Worm (Caenorhabditis elegans) whole organism, young adult: ENCODE measurements around the gene W06D11.3.

Source experiments
- B0019.2 ChIP-seq: fragments of 200-800 bp; sonication (Bioruptor generic); conservative IDR thresholded peaks from 2 replicates; pipeline ENCODE4 v1.3.6; 2022; ENCODE audit warnings: missing genetic modification reagents, missing genetic modification characterization, missing compliant biosample characterization
- B0035.1 ChIP-seq: sonication (generic microtip); optimal IDR thresholded peaks from 2 replicates; lab custom pipeline; 2016; ENCODE audit warnings: missing genetic modification characterization, mild to moderate bottlenecking, missing compliant biosample characterization, missing genotype, missing genetic modification reagents
- C06A6.2 ChIP-seq: fragments of 200-800 bp; sonication (Bioruptor generic); conservative IDR thresholded peaks from 2 replicates; pipeline ENCODE4 v1.3.6; 2022; ENCODE audit warnings: missing genetic modification characterization, missing compliant biosample characterization
- C17E4.6 ChIP-seq: fragments of 200-800 bp; sonication (Bioruptor generic); IDR thresholded peaks from 2 replicates; pipeline ENCODE4 v1.3.6; 2022; ENCODE audit warnings: missing genetic modification reagents, missing genetic modification characterization, missing compliant biosample characterization
- F55B11.4 ChIP-seq: sonication (generic microtip); optimal IDR thresholded peaks from 2 replicates; lab custom pipeline; 2016; ENCODE audit warnings: missing compliant biosample characterization, missing genetic modification characterization, borderline replicate concordance; ENCODE audit not compliant: insufficient read depth
- K11D2.4 ChIP-seq: fragments of 200-800 bp; sonication (Bioruptor generic); IDR thresholded peaks from 2 replicates; pipeline ENCODE4 v1.3.6; 2022; ENCODE audit warnings: missing genetic modification reagents, missing genetic modification characterization, missing compliant biosample characterization
- K12H6.12 ChIP-seq: fragments of 200-800 bp; sonication (Bioruptor generic); optimal IDR thresholded peaks from 2 replicates; lab custom pipeline; 2018; ENCODE audit warnings: mild to moderate bottlenecking, missing genetic modification characterization, missing compliant biosample characterization
- Y53F4B.3 ChIP-seq: fragments of 200-800 bp; sonication (Bioruptor generic); IDR thresholded peaks from 2 replicates; pipeline ENCODE4 v1.3.6; 2022; ENCODE audit warnings: missing genetic modification reagents, missing genetic modification characterization, missing compliant biosample characterization
- Y53G8AR.9 ChIP-seq: fragments of 200-800 bp; sonication (Bioruptor generic); conservative IDR thresholded peaks from 2 replicates; pipeline ENCODE4 v1.3.6; 2022; ENCODE audit warnings: missing genetic modification reagents, missing genetic modification characterization, missing compliant biosample characterization
- Y67H2A.10 ChIP-seq: fragments of 200-800 bp; sonication (Bioruptor generic); conservative IDR thresholded peaks from 2 replicates; pipeline ENCODE4 v1.3.6; 2022; ENCODE audit warnings: missing genetic modification reagents, missing genetic modification characterization, missing compliant biosample characterization
- ZK185.1 ChIP-seq: sonication (generic microtip); optimal IDR thresholded peaks from 2 replicates; lab custom pipeline; 2016; ENCODE audit warnings: mild to moderate bottlenecking, missing genetic modification characterization, missing compliant biosample characterization; ENCODE audit not compliant: poor library complexity, severe bottlenecking
- aptf-3 ChIP-seq: fragments of 200-800 bp; sonication (Bioruptor generic); IDR thresholded peaks from 2 replicates; pipeline ENCODE4 v1.3.6; 2022; ENCODE audit warnings: missing genetic modification characterization, missing compliant biosample characterization
- athp-1 ChIP-seq: sonication (generic microtip); optimal IDR thresholded peaks from 2 replicates; lab custom pipeline; 2017; ENCODE audit warnings: mild to moderate bottlenecking, missing genetic modification characterization, missing compliant biosample characterization
- attf-5 ChIP-seq: fragments of 200-800 bp; sonication (Bioruptor generic); optimal IDR thresholded peaks from 2 replicates; lab custom pipeline; 2018; ENCODE audit warnings: mild to moderate bottlenecking, missing genetic modification characterization, missing compliant biosample characterization
- attf-6 ChIP-seq: fragments of 200-800 bp; sonication (Bioruptor generic); IDR thresholded peaks from 2 replicates; pipeline ENCODE4 v1.3.6; 2022; ENCODE audit warnings: missing genetic modification reagents, missing genetic modification characterization, missing compliant biosample characterization
- bed-1 ChIP-seq: fragments of 200-800 bp; sonication (Bioruptor generic); IDR thresholded peaks from 2 replicates; pipeline ENCODE4 v1.3.6; 2022; ENCODE audit warnings: missing genetic modification reagents, missing genetic modification characterization, missing compliant biosample characterization
- cebp-1 ChIP-seq, 2 experiments: fragments of 200-800 bp in 1 of 2; sonication (Bioruptor generic) in 1 of 2; sonication (generic microtip) in 1 of 2; IDR thresholded peaks in 1 of 2; optimal IDR thresholded peaks in 1 of 2; 2 replicates each; pipeline versions ENCODE4 v1.3.6 to Lab custom; 2017 to 2022; ENCODE audit warnings: missing compliant biosample characterization in 2 of 2, missing genetic modification characterization in 2 of 2, mild to moderate bottlenecking in 1 of 2, missing genetic modification reagents in 1 of 2, moderate library complexity in 1 of 2
- cebp-2 ChIP-seq: fragments of 200-800 bp; sonication (Bioruptor generic); IDR thresholded peaks from 2 replicates; pipeline ENCODE4 v1.3.6; 2022; ENCODE audit warnings: missing genetic modification characterization, missing compliant biosample characterization
- ceh-27 ChIP-seq: fragments of 200-800 bp; sonication (Bioruptor generic); optimal IDR thresholded peaks from 2 replicates; lab custom pipeline; 2018; ENCODE audit warnings: mild to moderate bottlenecking, missing genetic modification characterization, moderate library complexity, missing compliant biosample characterization
- ceh-79 ChIP-seq: sonication (generic microtip); optimal IDR thresholded peaks from 2 replicates; lab custom pipeline; 2017; ENCODE audit warnings: mild to moderate bottlenecking, missing genetic modification characterization, missing compliant biosample characterization
- dpl-1 ChIP-seq: fragments of 150-350 bp; optimal IDR thresholded peaks from 2 replicates; lab custom pipeline; 2014; ENCODE audit warnings: missing biosample characterization, missing genetic modification reagents, missing genetic modification characterization
- hmg-1.2 ChIP-seq: fragments of 200-800 bp; sonication (Bioruptor generic); IDR thresholded peaks from 2 replicates; pipeline ENCODE4 v1.3.6; 2022; ENCODE audit warnings: missing genetic modification reagents, missing genetic modification characterization, missing compliant biosample characterization
- hrde-1 ChIP-seq: sonication (generic microtip); optimal IDR thresholded peaks from 2 replicates; lab custom pipeline; 2016; ENCODE audit warnings: missing genetic modification characterization, mild to moderate bottlenecking, missing compliant biosample characterization, moderate library complexity, missing genotype, missing genetic modification reagents, borderline replicate concordance
- let-526 ChIP-seq: fragments of 200-800 bp; sonication (Bioruptor generic); IDR thresholded peaks from 2 replicates; pipeline ENCODE4 v1.3.6; 2022; ENCODE audit warnings: missing genetic modification reagents, missing genetic modification characterization, missing compliant biosample characterization
- lin-54 ChIP-seq: fragments of 200-800 bp; sonication (Bioruptor generic); optimal IDR thresholded peaks from 2 replicates; lab custom pipeline; 2018; ENCODE audit warnings: mild to moderate bottlenecking, missing genetic modification characterization, missing compliant biosample characterization
- lsl-1 ChIP-seq: fragments of 200-800 bp; sonication (Bioruptor generic); optimal IDR thresholded peaks from 2 replicates; lab custom pipeline; 2018; ENCODE audit warnings: mild to moderate bottlenecking, missing genetic modification characterization, moderate library complexity, missing compliant biosample characterization
- madf-3 ChIP-seq: fragments of 200-800 bp; sonication (Bioruptor generic); IDR thresholded peaks from 2 replicates; pipeline ENCODE4 v1.3.6; 2022; ENCODE audit warnings: missing genetic modification reagents, missing genetic modification characterization, missing compliant biosample characterization
- madf-6 ChIP-seq: fragments of 200-800 bp; sonication (Bioruptor generic); IDR thresholded peaks from 2 replicates; pipeline ENCODE4 v1.3.6; 2022; ENCODE audit warnings: missing genetic modification reagents, missing genetic modification characterization, missing compliant biosample characterization
- mcd-1 ChIP-seq: fragments of 200-800 bp; sonication (Bioruptor generic); IDR thresholded peaks from 2 replicates; pipeline ENCODE4 v1.3.6; 2022; ENCODE audit warnings: missing genetic modification reagents, missing genetic modification characterization, missing compliant biosample characterization
- mel-28 ChIP-seq: sonication (generic microtip); optimal IDR thresholded peaks from 2 replicates; lab custom pipeline; 2016; ENCODE audit warnings: borderline replicate concordance, mild to moderate bottlenecking, missing genetic modification characterization, missing compliant biosample characterization
- pbrm-1 ChIP-seq: fragments of 200-800 bp; sonication (Bioruptor generic); IDR thresholded peaks from 2 replicates; pipeline ENCODE4 v1.3.6; 2022; ENCODE audit warnings: missing genetic modification reagents, missing genetic modification characterization, missing compliant biosample characterization
- pha-4 ChIP-seq: fragments of 150-350 bp; sonication (generic microtip); optimal IDR thresholded peaks from 2 replicates; lab custom pipeline; 2014; ENCODE audit warnings: missing biosample characterization, missing genetic modification reagents, missing genetic modification characterization
- rcor-1 ChIP-seq: fragments of 200-800 bp; sonication (Bioruptor generic); IDR thresholded peaks from 2 replicates; pipeline ENCODE4 v1.3.6; 2022; ENCODE audit warnings: missing genetic modification reagents, missing genetic modification characterization, missing compliant biosample characterization
- rec-8 ChIP-seq, 2 experiments: sonication (generic microtip); optimal IDR thresholded peaks; 2 replicates each; lab custom pipeline; 2016; ENCODE audit warnings: mild to moderate bottlenecking in 2 of 2, missing genetic modification characterization in 2 of 2, missing genetic modification reagents in 2 of 2, missing genotype in 2 of 2, missing biosample characterization in 1 of 2, missing compliant biosample characterization in 1 of 2, moderate library complexity in 1 of 2
- somi-1 ChIP-seq: fragments of 200-800 bp; sonication (Bioruptor generic); optimal IDR thresholded peaks from 2 replicates; lab custom pipeline; 2018; ENCODE audit warnings: mild to moderate bottlenecking, missing genetic modification characterization, missing compliant biosample characterization
- tbp1 ChIP-seq: fragments of 200-800 bp; sonication (Bioruptor generic); optimal IDR thresholded peaks from 2 replicates; lab custom pipeline; 2018; ENCODE audit warnings: mild to moderate bottlenecking, missing genetic modification characterization, missing compliant biosample characterization
- zfh-2 ChIP-seq: fragments of 200-800 bp; sonication (Bioruptor generic); conservative IDR thresholded peaks from 2 replicates; pipeline ENCODE4 v1.3.6; 2022; ENCODE audit warnings: missing genetic modification reagents, missing genetic modification characterization, missing compliant biosample characterization
- ztf-25 ChIP-seq: fragments of 200-800 bp; sonication (Bioruptor generic); IDR thresholded peaks from 2 replicates; pipeline ENCODE4 v1.3.6; 2022; ENCODE audit warnings: missing genetic modification reagents, missing genetic modification characterization, missing compliant biosample characterization
- ztf-26 ChIP-seq: sonication (generic microtip); optimal IDR thresholded peaks from 2 replicates; lab custom pipeline; 2017; ENCODE audit warnings: missing genetic modification characterization, missing compliant biosample characterization

Gene W06D11.3

ce11 chrX:12270841-12271240, 27.6 kb upstream of the W06D11.3 start, which contains the start of gene otpl-8 (continued):
- TF ChIP-seq K12H6.12 (tag; lab: Kevin White, UChicago) (no peak), F55B11.4 (no peak), Y67H2A.10 (no peak), ztf-25 (GFP tag; lab: Robert Waterston, UW) (no peak), let-526 (GFP tag; lab: Robert Waterston, UW) (no peak)

ce11 chrX:12273870-12274269, 24.6 kb upstream of the W06D11.3 start, which contains the start of gene H19J13.2:
Gene H19J13.2, minus strand, starts transcription at chrX:12273970.
- TF ChIP-seq ZK185.1 (no peak), aptf-3 (GFP tag; lab: Robert Waterston, UW) (no peak), attf-5 (GFP tag; lab: Kevin White, UChicago) (no peak), lsl-1 (GFP tag; lab: Kevin White, UChicago) (no peak), C06A6.2 (GFP tag; lab: Robert Waterston, UW) (no peak), zfh-2 (GFP tag; lab: Robert Waterston, UW) (no peak), cebp-2 (GFP tag; lab: Robert Waterston, UW) (no peak), B0019.2 (no peak), mcd-1 (GFP tag; lab: Robert Waterston, UW) (no peak), attf-6 (GFP tag; lab: Robert Waterston, UW) (no peak), madf-3 (GFP tag; lab: Robert Waterston, UW) (no peak)

ce11 chrX:12275577-12275976, 22.9 kb upstream of the W06D11.3 start, which contains the start of gene C04B4.6:
Gene C04B4.6, minus strand, starts transcription at chrX:12275677.
- no peak for TF ChIP-seq somi-1 (GFP tag; lab: Kevin White, UChicago)
- TF ChIP-seq ceh-27 (GFP tag; lab: Kevin White, UChicago) = no peak
- TF ChIP-seq dpl-1 = no peak
- no peak for TF ChIP-seq Y53G8AR.9
- TF ChIP-seq K11D2.4 (GFP tag; lab: Robert Waterston, UW) = no peak
- TF ChIP-seq athp-1 (tag; lab: Kevin White, UChicago) = no peak
- no peak for TF ChIP-seq lin-54 (GFP tag; lab: Kevin White, UChicago)
- no peak for TF ChIP-seq ZK185.1
- no peak for TF ChIP-seq rcor-1 (GFP tag; lab: Robert Waterston, UW)
- no peak for TF ChIP-seq pbrm-1
- no peak for TF ChIP-seq C06A6.2 (GFP tag; lab: Robert Waterston, UW)
- TF ChIP-seq ztf-26 = no peak

- no peak for TF ChIP-seq B0035.1
- TF ChIP-seq C17E4.6 (GFP tag; lab: Robert Waterston, UW) = no peak
- no peak for TF ChIP-seq cebp-1 (GFP tag; IDR thresholded peaks at IDR 0.05; lab: Robert Waterston, UW)
- no peak for TF ChIP-seq cebp-1 (tag; optimal IDR thresholded peaks at IDR 0.05; lab: Kevin White, UChicago)
- TF ChIP-seq rec-8 (tag; optimal IDR thresholded peaks at IDR 0.05; lab: Kevin White, UChicago) = no peak
- no peak for TF ChIP-seq madf-6 (GFP tag; lab: Robert Waterston, UW)
- TF ChIP-seq let-526 (GFP tag; lab: Robert Waterston, UW) = no peak
- TF ChIP-seq pha-4 (tag; lab: Kevin White, UChicago) = no peak
- no peak for TF ChIP-seq K12H6.12 (tag; lab: Kevin White, UChicago)
- no peak for TF ChIP-seq hrde-1 (tag; lab: Kevin White, UChicago)
- TF ChIP-seq Y53F4B.3 (GFP tag; lab: Robert Waterston, UW) = no peak
- TF ChIP-seq ztf-25 (GFP tag; lab: Robert Waterston, UW) = no peak
- no peak for TF ChIP-seq mel-28 (tag; lab: Kevin White, UChicago)
- TF ChIP-seq bed-1 (GFP tag; lab: Robert Waterston, UW) = no peak
- TF ChIP-seq hmg-1.2 (GFP tag; lab: Robert Waterston, UW) = no peak
- no peak for TF ChIP-seq ceh-79 (tag; lab: Kevin White, UChicago)
- TF ChIP-seq tbp1 (GFP tag; lab: Kevin White, UChicago) = no peak
- TF ChIP-seq madf-3 (GFP tag; lab: Robert Waterston, UW) = no peak
- no peak for TF ChIP-seq ceh-27 (GFP tag; lab: Kevin White, UChicago)
These were observed 18.0 kb upstream of the W06D11.3 start, which contains the start of gene C04B4.1 for ce11 chrX:12280477-12280876. Gene C04B4.1, plus strand, starts transcription at chrX:12280777.
